Worm (Caenorhabditis elegans) whole organism, L4 larva: ENCODE results near the gene F15D4.4.

Experiments
- F26F4.8 ChIP-seq: fragments of 200-800 bp; sonication (Bioruptor generic); conservative IDR thresholded peaks from 2 replicates; pipeline ENCODE4 v1.3.6; 2022; ENCODE audit warnings: missing genetic modification characterization, missing compliant biosample characterization
- F37D6.2 ChIP-seq: sonication (generic microtip); optimal IDR thresholded peaks from 2 replicates; lab custom pipeline; 2016; ENCODE audit warnings: mild to moderate bottlenecking, missing genetic modification characterization, missing compliant biosample characterization
- F49E8.2 ChIP-seq: sonication (generic microtip); optimal IDR thresholded peaks from 2 replicates; lab custom pipeline; 2016; ENCODE audit warnings: missing compliant biosample characterization, mild to moderate bottlenecking, missing genetic modification characterization, borderline replicate concordance
- T20F7.1 ChIP-seq: fragments of 200-800 bp; sonication (Bioruptor generic); optimal IDR thresholded peaks from 2 replicates; lab custom pipeline; 2018; ENCODE audit warnings: mild to moderate bottlenecking, missing genetic modification characterization, missing compliant biosample characterization
- Y48G9A.11 ChIP-seq: fragments of 200-800 bp; sonication (Bioruptor generic); IDR thresholded peaks from 2 replicates; pipeline ENCODE4 v1.3.6; 2022; ENCODE audit warnings: missing genetic modification reagents, missing genetic modification characterization, missing compliant biosample characterization
- ZK337.2 ChIP-seq: fragments of 200-800 bp; sonication (Bioruptor generic); IDR thresholded peaks from 2 replicates; pipeline ENCODE4 v1.3.6; 2022; ENCODE audit warnings: missing genetic modification reagents, missing genetic modification characterization, missing compliant biosample characterization
- aha-1 ChIP-seq: fragments of 150-350 bp; peaks from one replicate; lab custom pipeline; 2014; ENCODE audit warnings: missing biosample characterization, missing genetic modification characterization
- aly-2 ChIP-seq: sonication (generic microtip); optimal IDR thresholded peaks from 2 replicates; lab custom pipeline; 2018; ENCODE audit warnings: missing biosample characterization, missing genetic modification characterization
- ceh-32 ChIP-seq: sonication (generic microtip); optimal IDR thresholded peaks from 2 replicates; lab custom pipeline; 2016; ENCODE audit warnings: mild to moderate bottlenecking, missing genetic modification characterization, missing compliant biosample characterization; ENCODE audit not compliant: poor library complexity
- ceh-44 ChIP-seq: fragments of 200-800 bp; sonication (Bioruptor generic); IDR thresholded peaks from 2 replicates; pipeline ENCODE4 v1.3.6; 2022; ENCODE audit warnings: missing genetic modification reagents, missing genetic modification characterization, missing compliant biosample characterization
- ceh-82 ChIP-seq: sonication (generic microtip); optimal IDR thresholded peaks from 2 replicates; lab custom pipeline; 2017; ENCODE audit warnings: missing biosample characterization, missing genetic modification characterization
- daf-16 ChIP-seq, 3 experiments: sonication (generic microtip); optimal IDR thresholded peaks; 2 replicates each; lab custom pipeline; 2016 to 2017; ENCODE audit warnings: missing genetic modification characterization in 3 of 3, missing genetic modification reagents in 3 of 3, mild to moderate bottlenecking in 2 of 3, missing compliant biosample characterization in 2 of 3, missing biosample characterization in 1 of 3, moderate library complexity in 1 of 3
- dpl-1 ChIP-seq: fragments of 150-350 bp; optimal IDR thresholded peaks from 2 replicates; lab custom pipeline; 2014; ENCODE audit warnings: missing biosample characterization, missing genetic modification reagents, missing genetic modification characterization
- lin-1 ChIP-seq: fragments of 200-800 bp; sonication (Bioruptor generic); IDR thresholded peaks from 2 replicates; pipeline ENCODE4 v1.3.6; 2022; ENCODE audit warnings: missing genetic modification reagents, missing genetic modification characterization, missing compliant biosample characterization
- lin-15B ChIP-seq: fragments of 150-350 bp; sonication (generic microtip); optimal IDR thresholded peaks from 3 replicates; lab custom pipeline; 2014; ENCODE audit warnings: missing biosample characterization, missing genetic modification characterization
- lin-38 ChIP-seq: fragments of 200-800 bp; sonication (Bioruptor generic); IDR thresholded peaks from 2 replicates; pipeline ENCODE4 v1.3.6; 2022; ENCODE audit warnings: missing genetic modification reagents, missing genetic modification characterization, missing compliant biosample characterization
- madf-9 ChIP-seq: fragments of 200-800 bp; sonication (Bioruptor generic); conservative IDR thresholded peaks from 2 replicates; pipeline ENCODE4 v1.3.6; 2022; ENCODE audit warnings: missing genetic modification reagents, missing genetic modification characterization, missing compliant biosample characterization
- mxl-2 ChIP-seq: fragments of 200-800 bp; sonication (Bioruptor generic); conservative IDR thresholded peaks from 2 replicates; pipeline ENCODE4 v1.3.6; 2022; ENCODE audit warnings: missing genetic modification reagents, missing genetic modification characterization, missing compliant biosample characterization
- mxl-3 ChIP-seq: fragments of 200-800 bp; sonication (Bioruptor generic); optimal IDR thresholded peaks from 2 replicates; lab custom pipeline; 2018; ENCODE audit warnings: mild to moderate bottlenecking, missing genetic modification characterization, missing compliant biosample characterization
- nhr-111 ChIP-seq: fragments of 200-800 bp; sonication (Bioruptor generic); optimal IDR thresholded peaks from 2 replicates; lab custom pipeline; 2018; ENCODE audit warnings: mild to moderate bottlenecking, missing genetic modification characterization, missing compliant biosample characterization
- nhr-237 ChIP-seq: sonication (generic microtip); optimal IDR thresholded peaks from 2 replicates; lab custom pipeline; 2017; ENCODE audit warnings: missing biosample characterization, missing genetic modification characterization
- nhr-41 ChIP-seq: fragments of 200-800 bp; sonication (Bioruptor generic); IDR thresholded peaks from 2 replicates; pipeline ENCODE4 v1.3.6; 2022; ENCODE audit warnings: missing genetic modification reagents, missing genetic modification characterization, missing compliant biosample characterization
- nhr-77 ChIP-seq: fragments of 150-350 bp; optimal IDR thresholded peaks from 2 replicates; lab custom pipeline; 2014; ENCODE audit warnings: missing biosample characterization, missing genetic modification characterization
- pqm-1 ChIP-seq: sonication (generic microtip); optimal IDR thresholded peaks from 2 replicates; lab custom pipeline; 2017; ENCODE audit warnings: missing biosample characterization, missing genetic modification characterization
- snpc-1.2 ChIP-seq: fragments of 200-800 bp; sonication (Bioruptor generic); IDR thresholded peaks from 2 replicates; pipeline ENCODE4 v1.3.6; 2022; ENCODE audit warnings: missing genetic modification reagents, missing genetic modification characterization, missing compliant biosample characterization
- spr-1 ChIP-seq: sonication (generic microtip); optimal IDR thresholded peaks from 2 replicates; lab custom pipeline; 2016; ENCODE audit warnings: mild to moderate bottlenecking, missing genetic modification characterization, missing compliant biosample characterization
- tra-1 ChIP-seq: fragments of 200-800 bp; sonication (Bioruptor generic); IDR thresholded peaks from 2 replicates; pipeline ENCODE4 v1.3.6; 2022; ENCODE audit warnings: missing genetic modification reagents, missing genetic modification characterization, missing compliant biosample characterization
- unc-39 ChIP-seq: sonication (generic microtip); optimal IDR thresholded peaks from 2 replicates; lab custom pipeline; 2017; ENCODE audit warnings: missing biosample characterization, missing genetic modification characterization
- unc-62 ChIP-seq, 3 experiments: fragments of 150-350 bp in 1 of 3; sonication (generic microtip); optimal IDR thresholded peaks in 2 of 3; peaks in 1 of 3; 1 replicate in 1 of 3; 2 replicates in 2 of 3; lab custom pipeline; 2014 to 2017; ENCODE audit warnings: missing biosample characterization in 3 of 3, missing genetic modification characterization in 3 of 3, missing genetic modification reagents in 3 of 3, missing genotype in 1 of 3
- zip-11 ChIP-seq: fragments of 200-800 bp; sonication (Bioruptor generic); IDR thresholded peaks from 2 replicates; pipeline ENCODE4 v1.3.6; 2022; ENCODE audit warnings: missing genetic modification characterization, missing compliant biosample characterization

Gene F15D4.4

DNA sequence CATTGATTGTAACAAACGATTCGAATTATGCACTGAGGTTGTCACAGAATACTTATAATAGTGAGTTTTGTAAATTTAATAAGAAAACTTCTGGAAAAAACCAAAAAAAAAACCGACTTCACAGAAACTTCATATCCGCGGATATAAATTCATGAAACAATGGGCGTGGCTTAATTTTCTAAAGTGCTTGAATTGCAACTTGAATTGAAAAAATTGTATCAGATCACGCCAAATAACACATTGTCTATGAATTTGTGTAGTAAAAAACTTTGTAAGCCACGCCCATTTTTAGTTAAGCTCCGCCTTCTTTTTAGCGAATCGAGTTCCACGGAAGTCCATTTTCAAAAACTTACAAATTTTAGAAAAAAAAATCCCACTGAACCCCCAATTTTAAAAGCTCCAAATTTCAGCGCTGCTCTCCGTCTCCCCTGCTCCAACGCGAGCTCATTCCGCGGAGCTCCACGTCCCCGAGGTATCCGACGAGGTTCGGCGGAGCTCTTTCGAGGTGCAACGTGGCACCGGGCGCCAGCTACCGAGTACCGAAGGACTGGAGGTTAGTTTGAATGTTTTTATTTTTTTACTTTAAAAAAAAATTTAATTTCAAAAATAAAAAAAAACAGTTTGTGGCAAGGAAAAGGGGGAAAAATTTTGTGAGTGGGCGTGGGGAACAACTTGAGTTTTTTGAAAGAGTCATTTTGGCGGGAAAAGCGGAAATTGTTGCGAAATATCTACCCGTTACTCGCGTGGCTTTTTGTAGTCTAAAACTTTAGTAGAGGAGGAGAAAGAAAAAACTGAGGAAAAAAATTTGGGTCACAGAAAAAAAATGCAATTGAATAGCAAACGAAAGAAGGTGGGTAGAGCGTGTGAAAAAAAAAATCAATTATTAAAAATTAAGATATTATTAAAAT lies 36.5 kb upstream of the F15D4.4 start (continued):
- TF ChIP-seq zip-11 (no peak), lin-38 (GFP tag; lab: Robert Waterston, UW) (0 out of 2 replicates have a peak, but pooled peaks have one; percentile 18), pqm-1 (no peak), dpl-1 (GFP tag; lab: Kevin White, UChicago) (peak; percentile 35), ceh-82 (tag; lab: Kevin White, UChicago) (no peak)

DNA sequence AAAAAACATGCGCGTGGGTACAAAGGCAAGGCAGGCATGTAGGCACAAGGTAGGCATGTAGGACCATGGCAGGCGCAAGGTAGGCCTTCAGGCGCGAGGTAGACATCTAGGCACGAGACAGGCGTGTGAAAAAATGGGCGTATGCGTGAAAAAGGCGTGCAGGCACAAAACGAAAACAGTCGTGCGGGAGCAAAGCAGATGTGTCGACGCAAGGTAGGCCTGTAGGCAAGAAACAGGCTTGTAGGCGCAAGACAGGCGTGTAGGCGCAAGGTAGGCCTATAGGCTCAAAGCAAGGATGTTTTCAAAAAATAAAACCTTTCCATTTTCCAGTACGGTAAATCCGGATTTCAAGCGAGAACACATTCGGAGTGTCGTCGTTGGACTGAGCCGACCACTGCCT lies 35.8 kb upstream of the F15D4.4 start:
- TF ChIP-seq T20F7.1 (GFP tag; lab: Kevin White, UChicago) (no peak), spr-1 (tag; lab: Kevin White, UChicago) (no peak), lin-38 (GFP tag; lab: Robert Waterston, UW) (no peak), ceh-44 (GFP tag; lab: Robert Waterston, UW) (no peak), ZK337.2 (0 out of 2 replicates have a peak, but pooled peaks have one; percentile 21), aha-1 (tag; lab: Kevin White, UChicago) (peak; percentile 93), F26F4.8 (GFP tag; lab: Robert Waterston, UW) (no peak), madf-9 (GFP tag; lab: Robert Waterston, UW) (no peak), F37D6.2 (tag; lab: Kevin White, UChicago) (no peak)
- TF ChIP-seq, all 104 proteins: peak for 2

DNA sequence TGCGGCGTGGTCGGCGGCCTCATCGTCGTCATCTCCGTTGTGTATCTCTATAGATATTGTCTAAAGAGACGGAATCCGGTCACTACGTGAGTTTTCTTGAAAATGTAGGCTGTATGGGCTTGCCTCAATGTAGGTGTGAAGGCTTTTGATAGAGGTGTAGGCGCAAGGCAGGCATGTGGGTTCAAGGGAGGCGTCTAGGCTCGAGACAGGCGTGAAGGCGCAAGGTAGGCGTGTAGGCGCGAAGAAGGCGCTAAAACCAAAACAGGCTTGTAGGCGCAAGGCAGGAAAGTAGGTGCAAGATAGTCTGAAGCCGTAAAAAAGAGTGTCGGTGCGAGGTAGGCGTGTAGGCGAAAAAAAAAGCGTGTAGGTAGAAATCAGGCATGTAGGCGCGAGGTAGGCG lies 35.3 kb upstream of the F15D4.4 start:
- TF ChIP-seq T20F7.1 (GFP tag; lab: Kevin White, UChicago) (no peak), unc-62 (GFP tag; optimal IDR thresholded peaks at IDR 0.05 in 1 of 2; lab: Kevin White, UChicago) (peak in 1 of 2 experiments; percentile 91), unc-62 (tag; optimal IDR thresholded peaks at IDR 0.05; lab: Kevin White, UChicago) (no peak)

DNA sequence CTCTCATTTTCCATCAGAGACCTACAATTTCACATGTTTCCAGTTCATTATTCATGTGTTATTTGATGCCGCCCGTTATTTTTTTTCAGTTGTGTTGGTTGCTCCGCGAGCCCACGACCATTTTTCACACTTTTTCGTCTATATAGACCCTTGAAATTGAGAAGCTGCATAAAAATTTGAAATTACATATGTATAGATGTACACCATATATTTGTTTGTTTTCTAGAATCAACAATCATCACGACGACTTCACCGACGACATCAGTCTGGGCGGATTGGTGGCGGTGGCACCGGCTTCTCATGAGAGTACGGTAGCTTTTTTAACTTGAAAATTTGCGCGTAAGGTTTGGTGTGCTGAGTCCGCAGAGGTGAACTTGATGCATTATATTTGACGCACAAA lies 27.9 kb upstream of the F15D4.4 start, which contains the start of gene Y48C3A.5:
Gene Y48C3A.5, plus strand, starts transcription at position 301 of the 400 bp plus-strand sequence.
- TF ChIP-seq lin-15B (tag; lab: Kevin White, UChicago) (no peak), unc-62 (GFP tag; optimal IDR thresholded peaks at IDR 0.05 in 1 of 2; lab: Kevin White, UChicago) (peak in 1 of 2 experiments; percentile 38), unc-62 (tag; optimal IDR thresholded peaks at IDR 0.05; lab: Kevin White, UChicago) (no peak), nhr-41 (GFP tag; lab: Robert Waterston, UW) (no peak), daf-16 (GFP tag; optimal IDR thresholded peaks at IDR 0.05; lab: Kevin White, UChicago) (no peak), daf-16 (tag; optimal IDR thresholded peaks at IDR 0.05; lab: Kevin White, UChicago) (no peak), nhr-111 (no peak), spr-1 (tag; lab: Kevin White, UChicago) (no peak)

DNA sequence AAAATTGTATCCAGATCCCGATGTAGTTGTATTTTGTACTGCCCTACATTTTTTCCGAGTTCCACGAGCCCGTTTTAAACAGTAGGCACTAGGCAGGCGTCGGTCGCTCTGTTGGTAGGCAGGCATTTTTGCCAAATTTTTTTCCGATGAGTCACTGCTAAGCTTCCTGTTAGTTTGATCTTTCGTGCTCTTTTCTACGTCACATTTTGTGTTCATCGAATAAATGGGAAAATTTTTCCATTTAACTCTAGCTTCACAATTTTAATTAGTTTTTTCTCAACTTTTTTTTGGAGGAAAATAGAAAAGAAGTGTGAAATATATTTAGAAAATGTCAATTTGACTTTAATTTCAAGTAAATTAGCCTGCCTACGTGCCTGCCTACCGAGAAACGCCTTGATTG lies 24.4 kb upstream of the F15D4.4 start:
- TF ChIP-seq unc-62 (GFP tag; optimal IDR thresholded peaks at IDR 0.05 in 1 of 2; lab: Kevin White, UChicago) (peak in 1 of 2 experiments; percentile 91), unc-62 (tag; optimal IDR thresholded peaks at IDR 0.05; lab: Kevin White, UChicago) (no peak), nhr-237 (tag; lab: Kevin White, UChicago) (no peak)

DNA sequence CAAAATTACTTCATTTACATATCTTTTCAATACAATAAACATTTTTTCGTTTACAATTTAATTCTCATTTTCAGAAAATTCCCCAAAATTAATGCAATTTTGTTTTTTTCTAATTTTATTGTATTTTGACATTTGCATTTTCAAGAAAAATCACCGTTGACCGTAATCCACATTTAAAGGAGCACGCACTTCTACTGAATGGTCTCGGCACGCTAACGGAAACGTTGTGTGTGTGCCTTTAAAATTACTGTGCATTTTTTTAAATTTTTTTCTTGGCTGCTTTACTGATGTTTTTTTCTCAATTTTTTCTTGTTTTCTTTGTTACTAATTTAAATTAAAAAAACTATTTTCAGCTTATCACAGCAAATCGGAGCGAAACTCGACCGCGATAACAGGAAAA lies 17.6 kb upstream of the F15D4.4 start:
- TF ChIP-seq snpc-1.2 (GFP tag; lab: Robert Waterston, UW) (no peak), tra-1 (no peak), mxl-2 (GFP tag; lab: Robert Waterston, UW) (no peak), F49E8.2 (peak; percentile 34)

- no peak for TF ChIP-seq unc-39
- TF ChIP-seq unc-62 (GFP tag; optimal IDR thresholded peaks at IDR 0.05 in 1 of 2; lab: Kevin White, UChicago): peak in 1 of 2 experiments; percentile 93
- TF ChIP-seq unc-62 (tag; optimal IDR thresholded peaks at IDR 0.05; lab: Kevin White, UChicago): no peak
- no peak for TF ChIP-seq nhr-77 (tag; lab: Kevin White, UChicago)
- no peak for TF ChIP-seq ceh-32 (tag; lab: Kevin White, UChicago)
- no peak for TF ChIP-seq aly-2
- no peak for TF ChIP-seq lin-1
- TF ChIP-seq mxl-3 (GFP tag; lab: Kevin White, UChicago): no peak
- TF ChIP-seq Y48G9A.11 (GFP tag; lab: Robert Waterston, UW): no peak
Measured at ce11 chrII:13255291-13255690, 12.4 kb upstream of the F15D4.4 start.
